Fruit fly (Drosophila melanogaster): ENCODE data around the gene CG6664.

- TF ChIP-seq Eip75B (GFP tag; optimal IDR thresholded peaks at IDR 0.05) = no peak
- no peak for TF ChIP-seq Sox102F (GFP tag; optimal IDR thresholded peaks at IDR 0.05)
- no peak for TF ChIP-seq CG6792 (GFP tag; optimal IDR thresholded peaks at IDR 0.05)
- no peak for TF ChIP-seq CG8319 (GFP tag; optimal IDR thresholded peaks at IDR 0.05)
- TF ChIP-seq CG11294 (GFP tag; IDR thresholded peaks at IDR 0.05) = no peak
- no peak for TF ChIP-seq OdsH (GFP tag; optimal IDR thresholded peaks at IDR 0.05)
- no peak for TF ChIP-seq Ets21C (GFP tag; optimal IDR thresholded peaks at IDR 0.05)
- no peak for TF ChIP-seq Eip78C (GFP tag)
- TF ChIP-seq dac (GFP tag; optimal IDR thresholded peaks at IDR 0.05) = no peak
- TF ChIP-seq Met (GFP tag; optimal IDR thresholded peaks at IDR 0.05) = no peak
- TF ChIP-seq Hr38 (GFP tag; optimal IDR thresholded peaks at IDR 0.05) = no peak
These were observed 12.5 kb downstream of the CG6664 start for dm6 chr3L:17003251-17004171.

Data from whole organism, prepupa.